Worm (Caenorhabditis elegans) whole organism, young adult: ENCODE measurements around the gene fbxa-185.
A peak's percentile ranks its signal among the peaks of the same experiment; 100 is the strongest.

ENCODE experiments used
- B0336.3 ChIP-seq: fragments of 200-800 bp; sonication (Bioruptor generic); IDR thresholded peaks from 2 replicates; pipeline ENCODE4 v1.3.6; 2022; ENCODE audit warnings: missing genetic modification characterization, missing compliant biosample characterization
- F57A8.1 ChIP-seq: fragments of 200-800 bp; sonication (Bioruptor generic); optimal IDR thresholded peaks from 2 replicates; lab custom pipeline; 2018; ENCODE audit warnings: mild to moderate bottlenecking, missing genetic modification characterization, moderate library complexity, missing compliant biosample characterization
- ama-1 ChIP-seq, 3 experiments: fragments of 150-350 bp in 1 of 3; sonication (generic microtip) in 2 of 3; optimal IDR thresholded peaks; 2 replicates each; lab custom pipeline; 2014 to 2018; ENCODE audit warnings: missing biosample characterization in 2 of 3, missing genetic modification characterization in 2 of 3, missing genetic modification reagents in 2 of 3
- attf-6 ChIP-seq: fragments of 200-800 bp; sonication (Bioruptor generic); IDR thresholded peaks from 2 replicates; pipeline ENCODE4 v1.3.6; 2022; ENCODE audit warnings: missing genetic modification reagents, missing genetic modification characterization, missing compliant biosample characterization
- ccch-3 ChIP-seq: fragments of 200-800 bp; sonication (Bioruptor generic); optimal IDR thresholded peaks from 2 replicates; lab custom pipeline; 2018; ENCODE audit warnings: mild to moderate bottlenecking, missing genetic modification characterization, missing compliant biosample characterization
- ceh-91 ChIP-seq: fragments of 200-800 bp; sonication (Bioruptor generic); IDR thresholded peaks from 2 replicates; pipeline ENCODE4 v1.3.6; 2022; ENCODE audit warnings: missing genetic modification reagents, missing genetic modification characterization, missing compliant biosample characterization
- mxl-1 ChIP-seq: sonication (generic microtip); optimal IDR thresholded peaks from 2 replicates; lab custom pipeline; 2016; ENCODE audit warnings: missing genetic modification characterization, missing compliant biosample characterization
- rcor-1 ChIP-seq: fragments of 200-800 bp; sonication (Bioruptor generic); IDR thresholded peaks from 2 replicates; pipeline ENCODE4 v1.3.6; 2022; ENCODE audit warnings: missing genetic modification reagents, missing genetic modification characterization, missing compliant biosample characterization
- snpc-4 ChIP-seq, 5 experiments: fragments of 150-350 bp in 1 of 5; sonication (generic microtip) in 4 of 5; optimal IDR thresholded peaks; 2 replicates each; lab custom pipeline; 2014 to 2018; ENCODE audit warnings: missing genetic modification characterization in 5 of 5, missing biosample characterization in 3 of 5, antibody characterized with exemption in 2 of 5, mild to moderate bottlenecking in 2 of 5, missing compliant biosample characterization in 2 of 5, missing genotype in 2 of 5, moderate library complexity in 2 of 5, missing genetic modification reagents in 1 of 5
- unc-130 ChIP-seq: sonication (generic microtip); optimal IDR thresholded peaks from 2 replicates; lab custom pipeline; 2016; ENCODE audit warnings: missing genetic modification reagents, missing genetic modification characterization, missing compliant biosample characterization
- zfh-2 ChIP-seq: fragments of 200-800 bp; sonication (Bioruptor generic); conservative IDR thresholded peaks from 2 replicates; pipeline ENCODE4 v1.3.6; 2022; ENCODE audit warnings: missing genetic modification reagents, missing genetic modification characterization, missing compliant biosample characterization
- ztf-26 ChIP-seq: sonication (generic microtip); optimal IDR thresholded peaks from 2 replicates; lab custom pipeline; 2017; ENCODE audit warnings: missing genetic modification characterization, missing compliant biosample characterization
- ztf-6 ChIP-seq: fragments of 200-800 bp; sonication (Bioruptor generic); IDR thresholded peaks from 2 replicates; pipeline ENCODE4 v1.3.6; 2022; ENCODE audit warnings: missing genetic modification reagents, missing genetic modification characterization, missing compliant biosample characterization

DNA sequence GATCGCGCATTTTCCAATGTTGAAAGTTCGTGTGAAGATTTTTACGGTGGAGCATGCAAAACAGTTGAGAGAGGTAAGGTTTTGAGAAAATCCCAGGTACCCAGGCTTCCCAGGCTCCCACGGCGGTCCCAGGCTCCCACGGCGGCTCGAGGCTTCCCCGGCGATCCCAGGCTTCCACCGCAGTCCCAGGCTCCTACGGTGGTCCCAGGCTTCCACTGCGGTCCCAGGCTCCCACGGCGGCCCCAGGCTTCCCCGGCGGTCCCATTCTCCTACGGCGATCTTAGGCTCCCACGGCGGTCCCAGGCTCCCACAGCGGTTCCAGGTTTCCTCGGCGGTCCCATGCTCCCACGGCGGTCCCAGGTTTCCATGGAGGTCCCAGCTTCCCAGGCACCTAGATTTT lies 7.6 kb upstream of the fbxa-185 start:
- TF ChIP-seq mxl-1 (tag; lab: Kevin White, UChicago) (no peak), unc-130 (GFP tag; lab: Kevin White, UChicago) (no peak), ztf-26 (tag; lab: Kevin White, UChicago) (no peak), B0336.3 (no peak), F57A8.1 (GFP tag; lab: Kevin White, UChicago) (no peak), ccch-3 (GFP tag; lab: Kevin White, UChicago) (no peak), attf-6 (GFP tag; lab: Robert Waterston, UW) (no peak), rcor-1 (GFP tag; lab: Robert Waterston, UW) (no peak), ztf-6 (no peak), ama-1 (optimal IDR thresholded peaks at IDR 0.05; lab: Kevin White, UChicago) (no peak), ama-1 (GFP tag; optimal IDR thresholded peaks at IDR 0.05; lab: Kevin White, UChicago) (no peak), snpc-4 (GFP tag; optimal IDR thresholded peaks at IDR 0.05; lab: Kevin White, UChicago) (no peak), snpc-4 (tag; optimal IDR thresholded peaks at IDR 0.05; lab: Kevin White, UChicago) (no peak), zfh-2 (GFP tag; lab: Robert Waterston, UW) (peak; percentile 96), ceh-91 (GFP tag; lab: Robert Waterston, UW) (no peak)
